Fruit fly (Drosophila melanogaster) whole organism, pupa: ENCODE measurements around the gene mRpL14.
A peak's percentile ranks its signal among the peaks of the same experiment; 100 is the strongest.

Experiments
- CG14655 ChIP-seq: fragments of 200-800 bp; sonication (Bioruptor generic); optimal IDR thresholded peaks from 3 replicates; lab custom pipeline; 2017; ENCODE audit warnings: mild to moderate bottlenecking, missing biosample characterization, missing genetic modification reagents, missing genetic modification characterization
- Ets98B ChIP-seq: fragments of 200-800 bp; sonication (Bioruptor generic); IDR thresholded peaks from 2 replicates; pipeline ENCODE4 v1.3.6; 2022; ENCODE audit warnings: missing biosample characterization, missing genetic modification characterization

- TF ChIP-seq CG14655 (GFP tag; lab: Kevin White, UChicago) = peak; percentile 88
- peak; percentile 94 for TF ChIP-seq Ets98B (GFP tag; lab: Robert Waterston, UW)
Measured at dm6 chrX:2298708-2299370, 45.6 kb downstream of the mRpL14 start.
